Worm (Caenorhabditis elegans) whole organism, young adult: Measurements from ENCODE around the gene ssp-33.

Experiments used
- ama-1 ChIP-seq, 3 experiments: fragments of 150-350 bp in 1 of 3; sonication (generic microtip) in 2 of 3; optimal IDR thresholded peaks; 2 replicates each; lab custom pipeline; 2014 to 2018; ENCODE audit warnings: missing biosample characterization in 2 of 3, missing genetic modification characterization in 2 of 3, missing genetic modification reagents in 2 of 3
- dpl-1 ChIP-seq: fragments of 150-350 bp; optimal IDR thresholded peaks from 2 replicates; lab custom pipeline; 2014; ENCODE audit warnings: missing biosample characterization, missing genetic modification reagents, missing genetic modification characterization
- tbp1 ChIP-seq: fragments of 200-800 bp; sonication (Bioruptor generic); optimal IDR thresholded peaks from 2 replicates; lab custom pipeline; 2018; ENCODE audit warnings: mild to moderate bottlenecking, missing genetic modification characterization, missing compliant biosample characterization

- TF ChIP-seq dpl-1 (GFP tag; lab: Kevin White, UChicago): no peak
- peak; percentile 67 for TF ChIP-seq tbp1 (GFP tag; lab: Kevin White, UChicago)
- peak; percentile 92 for TF ChIP-seq ama-1 (optimal IDR thresholded peaks at IDR 0.05; lab: Kevin White, UChicago)
- peak; percentile 57 to 77 for TF ChIP-seq ama-1 (GFP tag; optimal IDR thresholded peaks at IDR 0.05; lab: Kevin White, UChicago)
These were observed 22.9 kb upstream of the ssp-33 start, which contains the start of gene C47E8.11 for ce11 chrV:14688097-14688912.
